Worm (Caenorhabditis elegans): ENCODE measurements around the gene ZK105.1.

Gene ZK105.1

ce11 chrV:7754557-7754956 is 40.8 kb downstream of the ZK105.1 start, which contains the start of gene T05B11.4:
Gene T05B11.4 (minus strand): TSS chrV:7754657.
- TF ChIP-seq tra-1 (GFP tag; IDR thresholded peaks at IDR 0.05) (no peak), egl-27 (tag; optimal IDR thresholded peaks at IDR 0.05) (no peak), zip-2 (tag; optimal IDR thresholded peaks at IDR 0.05) (no peak), dmd-8 (GFP tag; IDR thresholded peaks at IDR 0.05) (no peak), zip-11 (GFP tag; IDR thresholded peaks at IDR 0.05) (no peak), pha-4 (GFP tag; IDR thresholded peaks at IDR 0.05) (no peak), pha-4 (tag; optimal IDR thresholded peaks at IDR 0.05) (no peak)

ce11 chrV:7755991-7756390 is 42.2 kb downstream of the ZK105.1 start:
- no peak for TF ChIP-seq fos-1 (tag; optimal IDR thresholded peaks at IDR 0.05)
- no peak for TF ChIP-seq nhr-11 (tag; optimal IDR thresholded peaks at IDR 0.05)
- TF ChIP-seq daf-16 (GFP tag; optimal IDR thresholded peaks at IDR 0.05): no peak
- TF ChIP-seq daf-16 (tag; optimal IDR thresholded peaks at IDR 0.05): peak; percentile 56
- TF ChIP-seq nhr-42 (GFP tag; IDR thresholded peaks at IDR 0.05): no peak
- no peak for TF ChIP-seq lin-15B (tag; optimal IDR thresholded peaks at IDR 0.05)
- no peak for TF ChIP-seq unc-130 (GFP tag; optimal IDR thresholded peaks at IDR 0.05)
- TF ChIP-seq hlh-11 (tag; optimal IDR thresholded peaks at IDR 0.05): no peak
- no peak for TF ChIP-seq ceh-82 (tag; optimal IDR thresholded peaks at IDR 0.05)
- TF ChIP-seq ctbp-1 (GFP tag; IDR thresholded peaks at IDR 0.05): no peak
- no peak for TF ChIP-seq Y75B8A.6 (GFP tag; IDR thresholded peaks at IDR 0.05)
- no peak for TF ChIP-seq ama-1 (optimal IDR thresholded peaks at IDR 0.05)
- TF ChIP-seq nhr-111 (GFP tag; optimal IDR thresholded peaks at IDR 0.05): no peak
- peak; percentile 38 for TF ChIP-seq pqm-1 (tag; optimal IDR thresholded peaks at IDR 0.05)
- TF ChIP-seq dve-1 (tag; optimal IDR thresholded peaks at IDR 0.05; ENCODE audit: insufficient read depth): no peak
- no peak for TF ChIP-seq mxl-3 (GFP tag; optimal IDR thresholded peaks at IDR 0.05)

- peak in 1 of 2 experiments; percentile 52 for TF ChIP-seq lsy-2 (tag; optimal IDR thresholded peaks at IDR 0.05)
- peak in 1 of 2 experiments; percentile 92 for TF ChIP-seq daf-16 (GFP tag; optimal IDR thresholded peaks at IDR 0.05)
- TF ChIP-seq daf-16 (tag; optimal IDR thresholded peaks at IDR 0.05): peak; percentile 87
- TF ChIP-seq vab-7 (GFP tag; IDR thresholded peaks at IDR 0.05): no peak
- TF ChIP-seq nhr-11 (tag; optimal IDR thresholded peaks at IDR 0.05): peak; percentile 78
- peak; percentile 61 for TF ChIP-seq hlh-11 (tag; optimal IDR thresholded peaks at IDR 0.05)
- TF ChIP-seq hmg-1.1 (GFP tag; IDR thresholded peaks at IDR 0.05): 0 out of 2 replicates have a peak, but pooled peaks have one; percentile 37
- peak; percentile 57 for TF ChIP-seq dmd-6 (GFP tag; IDR thresholded peaks at IDR 0.05)
- TF ChIP-seq fos-1 (tag; optimal IDR thresholded peaks at IDR 0.05): no peak
- TF ChIP-seq unc-62 (GFP tag; optimal IDR thresholded peaks at IDR 0.05 in 1 of 2): peak in 1 of 2 experiments; percentile 99
- no peak for TF ChIP-seq unc-62 (tag; optimal IDR thresholded peaks at IDR 0.05)
- peak; percentile 2 for TF ChIP-seq fkh-10 (GFP tag; optimal IDR thresholded peaks at IDR 0.05)
- TF ChIP-seq ceh-20 (GFP tag; IDR thresholded peaks at IDR 0.05): peak; percentile 57; the same call in 1 of the 2 replicates
- peak; percentile 41 for TF ChIP-seq dve-1 (tag; optimal IDR thresholded peaks at IDR 0.05; ENCODE audit: insufficient read depth)
- TF ChIP-seq dpl-1 (GFP tag; optimal IDR thresholded peaks at IDR 0.05): peak; percentile 17
- TF ChIP-seq nhr-48 (tag; optimal IDR thresholded peaks at IDR 0.05): no peak
- TF ChIP-seq nhr-28 (tag; optimal IDR thresholded peaks at IDR 0.05): peak; percentile 76
- TF ChIP-seq rbr-2 (tag; optimal IDR thresholded peaks at IDR 0.05): peak; percentile 52
- TF ChIP-seq unc-130 (GFP tag; optimal IDR thresholded peaks at IDR 0.05): no peak
- TF ChIP-seq aha-1 (tag): peak; percentile 92
- TF ChIP-seq mdl-1 (tag; optimal IDR thresholded peaks at IDR 0.05): peak in 1 of 2 experiments; percentile 86
- peak; percentile 63 for TF ChIP-seq mep-1 (tag; optimal IDR thresholded peaks at IDR 0.05)
- TF ChIP-seq hlh-30 (tag; optimal IDR thresholded peaks at IDR 0.05; ENCODE audit: insufficient read depth): peak; percentile 82
- TF ChIP-seq unc-39 (tag; optimal IDR thresholded peaks at IDR 0.05): no peak
These were observed 45.5 kb downstream of the ZK105.1 start for ce11 chrV:7759270-7759669.
